Worm (Caenorhabditis elegans): ENCODE results near the gene Y43F8C.6.

The Y43F8C.6 gene

DNA sequence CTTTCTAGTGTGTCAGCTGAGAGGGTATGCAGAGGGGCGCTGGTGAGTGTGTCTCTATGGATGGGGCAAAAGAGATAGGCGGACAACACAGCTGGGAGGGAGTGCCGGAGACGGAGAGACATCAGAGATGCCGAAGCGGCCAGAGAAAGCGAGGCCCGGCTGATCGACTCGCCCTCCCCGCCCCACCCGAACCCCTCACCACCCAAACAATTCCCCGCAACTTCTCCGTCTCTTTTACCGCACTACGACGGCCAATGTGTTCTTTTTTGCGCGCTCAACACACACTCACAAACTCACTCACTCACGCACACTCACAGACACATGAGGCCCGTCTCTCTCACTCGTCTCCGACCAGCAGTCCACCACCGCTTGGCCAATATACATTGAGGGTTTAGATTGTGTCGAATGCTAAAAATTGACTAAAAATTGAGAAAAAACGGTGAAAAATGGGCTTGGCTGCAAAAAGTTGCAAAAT is 18.2 kb downstream of the Y43F8C.6 start, which contains the start of gene Y43F8C.3 (continued):
- TF ChIP-seq F57A8.1 (GFP tag; optimal IDR thresholded peaks at IDR 0.05) = no peak
- peak; percentile 62 for TF ChIP-seq mcd-1 (GFP tag; IDR thresholded peaks at IDR 0.05)
- TF ChIP-seq tbx-9 (tag; optimal IDR thresholded peaks at IDR 0.05; ENCODE audit: borderline replicate concordance) = no peak
- no peak for TF ChIP-seq lin-40 (tag; optimal IDR thresholded peaks at IDR 0.05)
- TF ChIP-seq nhr-90 (tag; optimal IDR thresholded peaks at IDR 0.05) = no peak
- TF ChIP-seq akir-1 (GFP tag; optimal IDR thresholded peaks at IDR 0.05) = no peak
- no peak for TF ChIP-seq pha-4 (tag; optimal IDR thresholded peaks at IDR 0.05)
- no peak for TF ChIP-seq sdz-38 (tag; optimal IDR thresholded peaks at IDR 0.05)
- TF ChIP-seq Y67H2A.10 (GFP tag; conservative IDR thresholded peaks at IDR 0.05) = no peak
- no peak for TF ChIP-seq ztf-22 (GFP tag; optimal IDR thresholded peaks at IDR 0.05)
- peak in 1 of 3 experiments; percentile 20 for TF ChIP-seq lin-35 (GFP tag; optimal IDR thresholded peaks at IDR 0.05)
- TF ChIP-seq F49E8.2 (tag; optimal IDR thresholded peaks at IDR 0.05; ENCODE audit: insufficient read depth) = no peak
- TF ChIP-seq F23B12.7 (tag; optimal IDR thresholded peaks at IDR 0.05; ENCODE audit: insufficient read depth) = peak; percentile 58
- TF ChIP-seq B0035.1 (tag; optimal IDR thresholded peaks at IDR 0.05) = no peak
- peak; percentile 93 for TF ChIP-seq egrh-3 (GFP tag; IDR thresholded peaks at IDR 0.05)
- TF ChIP-seq ceh-91 (GFP tag; IDR thresholded peaks at IDR 0.05) = no peak
- TF ChIP-seq ZK185.1 (tag; optimal IDR thresholded peaks at IDR 0.05; ENCODE audit: poor library complexity, severe bottlenecking) = no peak
- TF ChIP-seq nhr-27 (tag; optimal IDR thresholded peaks at IDR 0.05) = no peak
- peak; percentile 6 for TF ChIP-seq tbp1 (GFP tag; optimal IDR thresholded peaks at IDR 0.05)
- TF ChIP-seq hmg-1.2 (GFP tag; IDR thresholded peaks at IDR 0.05) = peak; percentile 70
- 0 out of 2 replicates have a peak, but pooled peaks have one; percentile 60 for TF ChIP-seq Y56A3A.18 (GFP tag; IDR thresholded peaks at IDR 0.05)
- TF ChIP-seq gei-17 (GFP tag; optimal IDR thresholded peaks at IDR 0.05) = peak; percentile 46
- no peak for TF ChIP-seq ccch-3 (GFP tag; optimal IDR thresholded peaks at IDR 0.05)
- peak; percentile 13 for TF ChIP-seq athp-1 (tag; optimal IDR thresholded peaks at IDR 0.05)
- TF ChIP-seq aptf-3 (GFP tag; IDR thresholded peaks at IDR 0.05) = no peak
- TF ChIP-seq nfya-2 (GFP tag; IDR thresholded peaks at IDR 0.05) = no peak
- 0 out of 2 replicates have a peak, but pooled peaks have one; percentile 38 for TF ChIP-seq rcor-1 (GFP tag; IDR thresholded peaks at IDR 0.05)
- TF ChIP-seq K11D2.4 (GFP tag; IDR thresholded peaks at IDR 0.05) = peak; percentile 47; the same call in 1 of the 2 replicates
- TF ChIP-seq hsf-1 (GFP tag; IDR thresholded peaks at IDR 0.05) = no peak
- no peak for TF ChIP-seq bed-1 (GFP tag; IDR thresholded peaks at IDR 0.05)
- TF ChIP-seq hlh-12 (tag; optimal IDR thresholded peaks at IDR 0.05) = no peak
- peak; percentile 20 for TF ChIP-seq snpc-4 (GFP tag; optimal IDR thresholded peaks at IDR 0.05)
- TF ChIP-seq snpc-4 (tag; optimal IDR thresholded peaks at IDR 0.05) = peak in 1 of 4 experiments; percentile 38
- TF ChIP-seq ama-1 (optimal IDR thresholded peaks at IDR 0.05) = no peak
- no peak for TF ChIP-seq ama-1 (GFP tag; optimal IDR thresholded peaks at IDR 0.05)
- TF ChIP-seq zfh-2 (GFP tag; conservative IDR thresholded peaks at IDR 0.05) = peak; percentile 99
- TF ChIP-seq F33H1.4 (GFP tag; IDR thresholded peaks at IDR 0.05) = no peak
- TF ChIP-seq lir-1 (GFP tag; conservative IDR thresholded peaks at IDR 0.05) = peak; percentile 94
- no peak for TF ChIP-seq cebp-2 (GFP tag; IDR thresholded peaks at IDR 0.05)
- peak; percentile 28 for TF ChIP-seq atf-7 (tag; optimal IDR thresholded peaks at IDR 0.05)
- TF ChIP-seq attf-6 (GFP tag; IDR thresholded peaks at IDR 0.05) = no peak
- TF ChIP-seq B0261.1 (tag; optimal IDR thresholded peaks at IDR 0.05) = no peak
- peak; percentile 77 for TF ChIP-seq K12H6.12 (tag; optimal IDR thresholded peaks at IDR 0.05)
- no peak for TF ChIP-seq him-1 (tag; optimal IDR thresholded peaks at IDR 0.05)
- TF ChIP-seq hrde-1 (tag; optimal IDR thresholded peaks at IDR 0.05; ENCODE audit: borderline replicate concordance) = no peak
- TF ChIP-seq C17E4.6 (GFP tag; IDR thresholded peaks at IDR 0.05) = no peak
- no peak for TF ChIP-seq ceh-40 (GFP tag; IDR thresholded peaks at IDR 0.05)
- no peak; the same call in none of the 2 replicates for TF ChIP-seq B0336.3 (GFP tag; IDR thresholded peaks at IDR 0.05)
- peak; percentile 31 for TF ChIP-seq chd-7 (tag; optimal IDR thresholded peaks at IDR 0.05)

Data from whole organism, young adult.